Worm (Caenorhabditis elegans): Measurements from ENCODE around the gene pes-23.

- TF ChIP-seq hmbx-1 (tag; optimal IDR thresholded peaks at IDR 0.05) (no peak), ama-1 (optimal IDR thresholded peaks at IDR 0.05) (no peak), ets-7 (tag; optimal IDR thresholded peaks at IDR 0.05) (no peak)
Measured at ce11 chrX:6884439-6884838, 16.7 kb upstream of the pes-23 start.
